Worm (Caenorhabditis elegans) whole organism, L1 larva: Measurements from ENCODE around the gene spe-43.
A peak's percentile ranks its signal among the peaks of the same experiment; 100 is the strongest.

Experiments
- F16B12.6 ChIP-seq: fragments of 150-350 bp; optimal IDR thresholded peaks from 2 replicates; lab custom pipeline; 2014; ENCODE audit warnings: missing biosample characterization, missing genetic modification characterization
- Y116A8C.19 ChIP-seq: sonication (generic microtip); optimal IDR thresholded peaks from 2 replicates; lab custom pipeline; 2016; ENCODE audit warnings: missing compliant biosample characterization, missing genetic modification characterization, borderline replicate concordance
- aly-2 ChIP-seq: fragments of 150-350 bp; optimal IDR thresholded peaks from 2 replicates; lab custom pipeline; 2014; ENCODE audit warnings: missing biosample characterization, missing genetic modification characterization
- ama-1 ChIP-seq: fragments of 150-350 bp; optimal IDR thresholded peaks from 2 replicates; lab custom pipeline; 2014
- blmp-1 ChIP-seq: fragments of 150-350 bp; optimal IDR thresholded peaks from 2 replicates; lab custom pipeline; 2014; ENCODE audit warnings: missing biosample characterization, missing genetic modification characterization
- ceh-82 ChIP-seq, 3 experiments: fragments of 150-350 bp in 1 of 3; sonication (generic microtip) in 2 of 3; optimal IDR thresholded peaks; 2 replicates each; lab custom pipeline; 2014 to 2017; ENCODE audit warnings: missing biosample characterization in 3 of 3, missing genetic modification characterization in 3 of 3
- ceh-90 ChIP-seq: sonication (generic microtip); optimal IDR thresholded peaks from 2 replicates; lab custom pipeline; 2016; ENCODE audit warnings: missing genetic modification characterization, missing compliant biosample characterization
- ces-1 ChIP-seq: fragments of 150-350 bp; optimal IDR thresholded peaks from 2 replicates; lab custom pipeline; 2014; ENCODE audit warnings: missing biosample characterization, missing genetic modification reagents, missing genetic modification characterization
- dpl-1 ChIP-seq, 3 experiments: fragments of 150-350 bp in 2 of 3; sonication (generic microtip) in 1 of 3; optimal IDR thresholded peaks; 2 replicates each; lab custom pipeline; 2014 to 2017; ENCODE audit warnings: missing biosample characterization in 3 of 3, missing genetic modification characterization in 3 of 3, missing genetic modification reagents in 3 of 3
- dsc-1 ChIP-seq: sonication (generic microtip); optimal IDR thresholded peaks from 2 replicates; lab custom pipeline; 2016; ENCODE audit warnings: mild to moderate bottlenecking, missing genetic modification characterization, missing compliant biosample characterization
- efl-3 ChIP-seq: fragments of 200-800 bp; sonication (Bioruptor generic); optimal IDR thresholded peaks from 2 replicates; lab custom pipeline; 2018; ENCODE audit warnings: mild to moderate bottlenecking, missing genetic modification characterization, missing compliant biosample characterization
- egl-13 ChIP-seq: sonication (generic microtip); optimal IDR thresholded peaks from 2 replicates; lab custom pipeline; 2016; ENCODE audit warnings: missing genotype, missing genetic modification reagents, missing genetic modification characterization, missing compliant biosample characterization
- elt-3 ChIP-seq, 6 experiments: fragments of 150-350 bp in 1 of 6; sonication (generic microtip); optimal IDR thresholded peaks; 2 replicates each; lab custom pipeline; 2017 to 2018; ENCODE audit warnings: missing biosample characterization in 6 of 6, missing genetic modification characterization in 6 of 6, inconsistent platforms in 1 of 6
- ets-5 ChIP-seq: fragments of 200-800 bp; sonication (Bioruptor generic); IDR thresholded peaks from 2 replicates; pipeline ENCODE4 v1.3.6; 2022; ENCODE audit warnings: missing genetic modification characterization, missing compliant biosample characterization
- grh-1 ChIP-seq: fragments of 200-800 bp; sonication (Bioruptor generic); IDR thresholded peaks from 2 replicates; pipeline ENCODE4 v1.3.6; 2022; ENCODE audit warnings: missing genetic modification reagents, missing genetic modification characterization, missing compliant biosample characterization
- hpl-2 ChIP-seq: fragments of 150-350 bp; optimal IDR thresholded peaks from 2 replicates; lab custom pipeline; 2014; ENCODE audit warnings: missing biosample characterization, missing genetic modification reagents, missing genetic modification characterization
- jun-1 ChIP-seq: fragments of 150-350 bp; optimal IDR thresholded peaks from 2 replicates; lab custom pipeline; 2014; ENCODE audit warnings: missing biosample characterization, missing genetic modification reagents, missing genetic modification characterization
- lin-13 ChIP-seq: fragments of 150-350 bp; optimal IDR thresholded peaks from 2 replicates; lab custom pipeline; 2014; ENCODE audit warnings: missing biosample characterization, missing genetic modification reagents, missing genetic modification characterization
- lin-14 ChIP-seq: fragments of 200-800 bp; sonication (Bioruptor generic); optimal IDR thresholded peaks from 2 replicates; lab custom pipeline; 2018; ENCODE audit warnings: mild to moderate bottlenecking, missing genetic modification characterization, moderate library complexity, missing compliant biosample characterization
- lir-3 ChIP-seq: sonication (generic microtip); optimal IDR thresholded peaks from 2 replicates; lab custom pipeline; 2016; ENCODE audit warnings: mild to moderate bottlenecking, missing genetic modification characterization, moderate library complexity, missing compliant biosample characterization; ENCODE audit not compliant: poor library complexity
- lsy-2 ChIP-seq, 2 experiments: fragments of 150-350 bp; optimal IDR thresholded peaks; 2 replicates each; lab custom pipeline; 2014; ENCODE audit warnings: missing biosample characterization in 2 of 2, missing genetic modification characterization in 2 of 2
- mab-9 ChIP-seq: fragments of 200-800 bp; sonication (Bioruptor generic); IDR thresholded peaks from 2 replicates; pipeline ENCODE4 v1.3.6; 2022; ENCODE audit warnings: missing genetic modification reagents, missing genetic modification characterization, missing compliant biosample characterization
- mdl-1 ChIP-seq, 2 experiments: fragments of 150-350 bp; optimal IDR thresholded peaks; 2 replicates each; lab custom pipeline; 2014 to 2017; ENCODE audit warnings: missing biosample characterization in 2 of 2, missing genetic modification characterization in 2 of 2, inconsistent platforms in 1 of 2
- mep-1 ChIP-seq: fragments of 150-350 bp; optimal IDR thresholded peaks from 2 replicates; lab custom pipeline; 2014; ENCODE audit warnings: missing biosample characterization, missing genetic modification characterization
- nhr-11 ChIP-seq: fragments of 150-350 bp; optimal IDR thresholded peaks from 2 replicates; lab custom pipeline; 2014; ENCODE audit warnings: missing biosample characterization, missing genetic modification characterization
- nhr-19 ChIP-seq: fragments of 200-800 bp; sonication (Bioruptor generic); conservative IDR thresholded peaks from 2 replicates; pipeline ENCODE4 v1.3.6; 2022; ENCODE audit warnings: missing genetic modification characterization, missing compliant biosample characterization
- nhr-20 ChIP-seq: sonication (generic microtip); optimal IDR thresholded peaks from 2 replicates; lab custom pipeline; 2016; ENCODE audit warnings: mild to moderate bottlenecking, missing genetic modification characterization, missing compliant biosample characterization
- nhr-28 ChIP-seq: fragments of 150-350 bp; optimal IDR thresholded peaks from 2 replicates; lab custom pipeline; 2014; ENCODE audit warnings: missing biosample characterization, missing genetic modification characterization
- nhr-71 ChIP-seq: sonication (generic microtip); optimal IDR thresholded peaks from 2 replicates; lab custom pipeline; 2016; ENCODE audit warnings: mild to moderate bottlenecking, missing genetic modification characterization, moderate library complexity, missing compliant biosample characterization
- nhr-77 ChIP-seq: fragments of 150-350 bp; optimal IDR thresholded peaks from 2 replicates; lab custom pipeline; 2014; ENCODE audit warnings: missing biosample characterization, missing genetic modification characterization
- nhr-85 ChIP-seq: sonication (generic microtip); peaks from one replicate; lab custom pipeline; 2016; ENCODE audit warnings: missing genetic modification characterization, inconsistent platforms, missing compliant biosample characterization
- nhr-90 ChIP-seq: sonication (generic microtip); optimal IDR thresholded peaks from 2 replicates; lab custom pipeline; 2016; ENCODE audit warnings: mild to moderate bottlenecking, missing genetic modification characterization, missing compliant biosample characterization; ENCODE audit not compliant: poor library complexity
- skn-1 ChIP-seq: fragments of 150-350 bp; optimal IDR thresholded peaks from 2 replicates; lab custom pipeline; 2014; ENCODE audit warnings: missing biosample characterization, missing genetic modification characterization
- snu-23 ChIP-seq: sonication (generic microtip); optimal IDR thresholded peaks from 2 replicates; lab custom pipeline; 2016; ENCODE audit warnings: missing genetic modification characterization, missing compliant biosample characterization
- sptf-1 ChIP-seq: fragments of 150-350 bp; optimal IDR thresholded peaks from 2 replicates; lab custom pipeline; 2014; ENCODE audit warnings: missing biosample characterization, missing genetic modification characterization
- unc-130 ChIP-seq: fragments of 150-350 bp; optimal IDR thresholded peaks from 2 replicates; lab custom pipeline; 2017; ENCODE audit warnings: missing biosample characterization, missing genetic modification characterization, inconsistent platforms
- unc-30 ChIP-seq: sonication (generic microtip); optimal IDR thresholded peaks from 2 replicates; lab custom pipeline; 2017; ENCODE audit warnings: missing biosample characterization, missing genetic modification characterization
- ztf-11 ChIP-seq, 2 experiments: sonication (generic microtip); optimal IDR thresholded peaks; 2 replicates each; lab custom pipeline; 2016 to 2017; ENCODE audit warnings: missing genetic modification characterization in 2 of 2, missing biosample characterization in 1 of 2, missing compliant biosample characterization in 1 of 2

spe-43 gene

ce11 chrIV:13110876-13111275, 31.3 kb downstream of the spe-43 start:
- peak; percentile 11 for TF ChIP-seq lin-14
- no peak for TF ChIP-seq ama-1 (lab: Kevin White, UChicago)
- TF ChIP-seq ztf-11 (tag; optimal IDR thresholded peaks at IDR 0.05; lab: Kevin White, UChicago): no peak
- no peak for TF ChIP-seq nhr-11
- peak; percentile 19 for TF ChIP-seq nhr-20 (tag; lab: Kevin White, UChicago)
- no peak for TF ChIP-seq jun-1
- peak; percentile 27; the same call in 1 of the 2 replicates for TF ChIP-seq nhr-19 (GFP tag; lab: Robert Waterston, UW)
- TF ChIP-seq lsy-2 (tag; optimal IDR thresholded peaks at IDR 0.05; lab: Kevin White, UChicago): peak in 1 of 2 experiments; percentile 19
- peak; percentile 74 for TF ChIP-seq blmp-1 (tag; lab: Kevin White, UChicago)
- peak in 3 of 6 experiments; percentile 66 to 82 (median 66) for TF ChIP-seq elt-3 (tag; optimal IDR thresholded peaks at IDR 0.05; lab: Kevin White, UChicago)
- TF ChIP-seq egl-13 (tag; lab: Kevin White, UChicago): no peak
- no peak for TF ChIP-seq aly-2 (tag; lab: Kevin White, UChicago)
- TF ChIP-seq sptf-1 (tag; lab: Kevin White, UChicago): no peak
- TF ChIP-seq ceh-90 (tag; lab: Kevin White, UChicago): no peak
- TF ChIP-seq dsc-1 (tag; lab: Kevin White, UChicago): no peak
- no peak for TF ChIP-seq nhr-77 (tag; lab: Kevin White, UChicago)
- no peak for TF ChIP-seq ces-1 (GFP tag; lab: Kevin White, UChicago)
- TF ChIP-seq unc-130 (tag; lab: Kevin White, UChicago): peak; percentile 1
- TF ChIP-seq mep-1 (tag; lab: Kevin White, UChicago): no peak
- no peak for TF ChIP-seq efl-3 (GFP tag; lab: Kevin White, UChicago)
- no peak for TF ChIP-seq hpl-2 (GFP tag; lab: Kevin White, UChicago)
- peak; percentile 15 for TF ChIP-seq snu-23
- TF ChIP-seq dpl-1 (GFP tag; optimal IDR thresholded peaks at IDR 0.05; lab: Kevin White, UChicago): no peak
- no peak for TF ChIP-seq grh-1
- no peak for TF ChIP-seq lir-3 (tag; lab: Kevin White, UChicago)

ce11 chrIV:13109751-13110150, 32.4 kb downstream of the spe-43 start, which contains the start of gene best-1:
TSS of gene best-1 (minus strand) at chrIV:13109779.
- TF ChIP-seq blmp-1 (tag; lab: Kevin White, UChicago): peak; percentile 73
- TF ChIP-seq lsy-2 (tag; optimal IDR thresholded peaks at IDR 0.05; lab: Kevin White, UChicago): peak in 1 of 2 experiments; percentile 54
- TF ChIP-seq nhr-28: no peak
- TF ChIP-seq nhr-90 (tag; lab: Kevin White, UChicago): peak; percentile 55
- no peak for TF ChIP-seq lin-13 (GFP tag; lab: Kevin White, UChicago)
- TF ChIP-seq F16B12.6 (tag; lab: Kevin White, UChicago): no peak
- no peak for TF ChIP-seq mep-1 (tag; lab: Kevin White, UChicago)
- no peak for TF ChIP-seq unc-30 (tag; lab: Kevin White, UChicago)
- peak in 1 of 2 experiments; percentile 49 for TF ChIP-seq mdl-1 (tag; optimal IDR thresholded peaks at IDR 0.05; lab: Kevin White, UChicago)
- no peak for TF ChIP-seq Y116A8C.19 (tag; lab: Kevin White, UChicago)
- peak; percentile 64 for TF ChIP-seq nhr-20 (tag; lab: Kevin White, UChicago)
- TF ChIP-seq snu-23: peak; percentile 25
- TF ChIP-seq nhr-77 (tag; lab: Kevin White, UChicago): no peak
- no peak for TF ChIP-seq skn-1 (tag; lab: Kevin White, UChicago)
- no peak for TF ChIP-seq mab-9 (GFP tag; lab: Robert Waterston, UW)
- peak; percentile 67 for TF ChIP-seq nhr-85
- TF ChIP-seq unc-130 (tag; lab: Kevin White, UChicago): peak; percentile 22
- TF ChIP-seq elt-3 (tag; optimal IDR thresholded peaks at IDR 0.05; lab: Kevin White, UChicago): peak in 4 of 6 experiments; percentile 34 to 69 (median 50)
- TF ChIP-seq nhr-71 (tag; lab: Kevin White, UChicago): peak; percentile 45
- no peak for TF ChIP-seq ets-5 (GFP tag; lab: Robert Waterston, UW)
- peak; percentile 46; the same call in 1 of the 2 replicates for TF ChIP-seq nhr-19 (GFP tag; lab: Robert Waterston, UW)
- no peak for TF ChIP-seq ceh-82 (tag; optimal IDR thresholded peaks at IDR 0.05; lab: Kevin White, UChicago)

ce11 chrIV:13108430-13108829, 33.7 kb downstream of the spe-43 start:
- TF ChIP-seq grh-1 (no peak), blmp-1 (tag; lab: Kevin White, UChicago) (peak; percentile 2)
